Fruit fly (Drosophila melanogaster): Measurements from ENCODE around the gene CG10859.

CG10859 gene

dm6 chr2L:13370762-13371161 lies 27.7 kb downstream of the CG10859 start, which contains the start of gene ND-B22 (continued):
- TF ChIP-seq zfh1 (GFP tag; IDR thresholded peaks at IDR 0.05), result peak; percentile 66
- TF ChIP-seq CG10267 (tag; optimal IDR thresholded peaks at IDR 0.05), result peak; percentile 93
- no peak for TF ChIP-seq Blimp-1 (GFP tag; optimal IDR thresholded peaks at IDR 0.05)
- peak; percentile 31 for TF ChIP-seq CG10654 (GFP tag; optimal IDR thresholded peaks at IDR 0.05)
- no peak for TF ChIP-seq Sox102F (GFP tag; optimal IDR thresholded peaks at IDR 0.05)
- TF ChIP-seq CG3163 (GFP tag; optimal IDR thresholded peaks at IDR 0.05), result no peak
- peak; percentile 19 for TF ChIP-seq Fer2 (tag; optimal IDR thresholded peaks at IDR 0.05)
- no peak for TF ChIP-seq da (GFP tag; optimal IDR thresholded peaks at IDR 0.05)
- TF ChIP-seq Six4 (GFP tag; optimal IDR thresholded peaks at IDR 0.05), result no peak
- TF ChIP-seq grn (GFP tag; optimal IDR thresholded peaks at IDR 0.05), result no peak
- TF ChIP-seq run (tag; optimal IDR thresholded peaks at IDR 0.05), result peak; percentile 12
- TF ChIP-seq CG34422 (GFP tag; IDR thresholded peaks at IDR 0.05), result peak; percentile 35; the same call in 1 of the 3 replicates
- no peak for TF ChIP-seq CG10959 (GFP tag; IDR thresholded peaks at IDR 0.05)
- TF ChIP-seq nau (GFP tag; optimal IDR thresholded peaks at IDR 0.05), result peak; percentile 32
- TF ChIP-seq Atf6 (GFP tag; IDR thresholded peaks at IDR 0.05), result 0 out of 2 replicates have a peak, but pooled peaks have one; percentile 13
- peak; percentile 19 for TF ChIP-seq unpg (GFP tag; optimal IDR thresholded peaks at IDR 0.05)
- no peak for TF ChIP-seq Asciz (GFP tag; optimal IDR thresholded peaks at IDR 0.05)
- TF ChIP-seq dysf (GFP tag; IDR thresholded peaks at IDR 0.05), result 0 out of 3 replicates have a peak, but pooled peaks have one; percentile 5
- peak; percentile 16 for TF ChIP-seq CG7556 (GFP tag; optimal IDR thresholded peaks at IDR 0.05)
- TF ChIP-seq zf30C (GFP tag; optimal IDR thresholded peaks at IDR 0.05), result no peak
- no peak for TF ChIP-seq maf-S (GFP tag; optimal IDR thresholded peaks at IDR 0.05)
- TF ChIP-seq ttk (GFP tag; IDR thresholded peaks at IDR 0.05), result no peak
- peak; percentile 51 for TF ChIP-seq CG12155 (GFP tag; optimal IDR thresholded peaks at IDR 0.05)
- peak; percentile 32 for TF ChIP-seq CG8924 (tag; optimal IDR thresholded peaks at IDR 0.05)
- TF ChIP-seq CG16813 (GFP tag; IDR thresholded peaks at IDR 0.05; ENCODE audit: partially characterized antibody), result peak; percentile 21; the same call in 1 of the 3 replicates
- TF ChIP-seq Fer3 (tag; optimal IDR thresholded peaks at IDR 0.05), result peak; percentile 31
- TF ChIP-seq CG7271 (tag; optimal IDR thresholded peaks at IDR 0.05), result no peak
- TF ChIP-seq CG5245 (GFP tag; optimal IDR thresholded peaks at IDR 0.05), result peak; percentile 25
- no peak for TF ChIP-seq CG10565 (GFP tag; optimal IDR thresholded peaks at IDR 0.05)
- peak; percentile 52; the same call in 1 of the 3 replicates for TF ChIP-seq CG34224 (GFP tag; IDR thresholded peaks at IDR 0.05; ENCODE audit: partially characterized antibody)
- TF ChIP-seq HmgD (GFP tag; optimal IDR thresholded peaks at IDR 0.05), result no peak
- TF ChIP-seq CG2116 (GFP tag; optimal IDR thresholded peaks at IDR 0.05), result peak; percentile 3
- no peak for TF ChIP-seq croc (GFP tag; conservative IDR thresholded peaks at IDR 0.05)
- TF ChIP-seq Dek (tag; optimal IDR thresholded peaks at IDR 0.05), result peak; percentile 34
- peak; percentile 73 for TF ChIP-seq CG2120 (GFP tag; optimal IDR thresholded peaks at IDR 0.05)
- peak; percentile 12; the same call in 1 of the 3 replicates for TF ChIP-seq CG11456 (GFP tag; IDR thresholded peaks at IDR 0.05)
- TF ChIP-seq CG3847 (GFP tag; IDR thresholded peaks at IDR 0.05), result peak; percentile 83
- TF ChIP-seq CG9215 (GFP tag; IDR thresholded peaks at IDR 0.05), result no peak
- peak; percentile 17 for TF ChIP-seq CG18011 (GFP tag; optimal IDR thresholded peaks at IDR 0.05)
- TF ChIP-seq MESR4 (GFP tag; optimal IDR thresholded peaks at IDR 0.05), result peak; percentile 90
- TF ChIP-seq CG12744 (GFP tag; optimal IDR thresholded peaks at IDR 0.05), result no peak
- no peak for TF ChIP-seq Doc2 (GFP tag; IDR thresholded peaks at IDR 0.05)
- peak; percentile 85 for TF ChIP-seq MBD-R2 (GFP tag; IDR thresholded peaks at IDR 0.05)
- TF ChIP-seq Abd-B (GFP tag; optimal IDR thresholded peaks at IDR 0.05), result no peak
- TF ChIP-seq CG4328 (GFP tag; optimal IDR thresholded peaks at IDR 0.05), result no peak
- peak; percentile 46 for TF ChIP-seq tin (GFP tag; optimal IDR thresholded peaks at IDR 0.05)
- no peak for TF ChIP-seq gcm (GFP tag; optimal IDR thresholded peaks at IDR 0.05)
- no peak for TF ChIP-seq ro (GFP tag; IDR thresholded peaks at IDR 0.05)
- TF ChIP-seq Ets97D (GFP tag; optimal IDR thresholded peaks at IDR 0.05), result peak; percentile 71
- no peak for TF ChIP-seq sr (GFP tag; IDR thresholded peaks at IDR 0.05)
- peak; percentile 39 for TF ChIP-seq CG4820 (GFP tag; optimal IDR thresholded peaks at IDR 0.05)

Data from whole organism, embryonic.